Worm (Caenorhabditis elegans) whole organism, L1 larva: ENCODE measurements around the gene scc-1.

ENCODE experiments used
- blmp-1 ChIP-seq: fragments of 150-350 bp; optimal IDR thresholded peaks from 2 replicates; lab custom pipeline; 2014; ENCODE audit warnings: missing biosample characterization, missing genetic modification characterization
- elt-3 ChIP-seq, 6 experiments: fragments of 150-350 bp in 1 of 6; sonication (generic microtip); optimal IDR thresholded peaks; 2 replicates each; lab custom pipeline; 2017 to 2018; ENCODE audit warnings: missing biosample characterization in 6 of 6, missing genetic modification characterization in 6 of 6, inconsistent platforms in 1 of 6
- fkh-10 ChIP-seq: sonication (generic microtip); optimal IDR thresholded peaks from 2 replicates; lab custom pipeline; 2017; ENCODE audit warnings: missing biosample characterization, missing genetic modification reagents, missing genetic modification characterization
- hlh-4 ChIP-seq: sonication (generic microtip); optimal IDR thresholded peaks from 2 replicates; lab custom pipeline; 2016; ENCODE audit warnings: mild to moderate bottlenecking, missing genetic modification characterization, missing compliant biosample characterization
- lin-13 ChIP-seq: fragments of 150-350 bp; optimal IDR thresholded peaks from 2 replicates; lab custom pipeline; 2014; ENCODE audit warnings: missing biosample characterization, missing genetic modification reagents, missing genetic modification characterization
- lin-35 ChIP-seq, 2 experiments: fragments of 150-350 bp; optimal IDR thresholded peaks; 2 replicates each; lab custom pipeline; 2014; ENCODE audit warnings: missing biosample characterization in 2 of 2, missing genetic modification characterization in 2 of 2, missing genetic modification reagents in 2 of 2
- nhr-11 ChIP-seq: fragments of 150-350 bp; optimal IDR thresholded peaks from 2 replicates; lab custom pipeline; 2014; ENCODE audit warnings: missing biosample characterization, missing genetic modification characterization
- nhr-28 ChIP-seq: fragments of 150-350 bp; optimal IDR thresholded peaks from 2 replicates; lab custom pipeline; 2014; ENCODE audit warnings: missing biosample characterization, missing genetic modification characterization
- nhr-76 ChIP-seq: sonication (generic microtip); optimal IDR thresholded peaks from 2 replicates; lab custom pipeline; 2017; ENCODE audit warnings: missing biosample characterization, missing genetic modification characterization
- nhr-77 ChIP-seq: fragments of 150-350 bp; optimal IDR thresholded peaks from 2 replicates; lab custom pipeline; 2014; ENCODE audit warnings: missing biosample characterization, missing genetic modification characterization
- zag-1 ChIP-seq: fragments of 150-350 bp; optimal IDR thresholded peaks from 2 replicates; lab custom pipeline; 2014; ENCODE audit warnings: missing biosample characterization, missing genetic modification characterization

ce11 chrII:4696055-4696454 lies 2.5 kb upstream of the scc-1 start:
- TF ChIP-seq nhr-11 (tag; lab: Kevin White, UChicago) (no peak), fkh-10 (GFP tag; lab: Kevin White, UChicago) (no peak), hlh-4 (tag; lab: Kevin White, UChicago) (no peak), nhr-77 (tag; lab: Kevin White, UChicago) (no peak), lin-13 (GFP tag; lab: Kevin White, UChicago) (no peak), blmp-1 (tag; lab: Kevin White, UChicago) (no peak), nhr-28 (tag; lab: Kevin White, UChicago) (no peak), elt-3 (tag; optimal IDR thresholded peaks at IDR 0.05; lab: Kevin White, UChicago) (no peak), nhr-76 (tag; lab: Kevin White, UChicago) (no peak), lin-35 (GFP tag; optimal IDR thresholded peaks at IDR 0.05; lab: Kevin White, UChicago) (no peak), zag-1 (no peak)
